Fruit fly (Drosophila melanogaster): ENCODE results near the gene Wdr37.
A peak's percentile ranks its signal among the peaks of the same experiment; 100 is the strongest.

The Wdr37 gene

dm6 chr3R:18436550-18437362 is 34.2 kb upstream of the Wdr37 start (continued):
- TF ChIP-seq pfk (GFP tag; optimal IDR thresholded peaks at IDR 0.05) = no peak
- peak; percentile 48 for TF ChIP-seq az2 (GFP tag; optimal IDR thresholded peaks at IDR 0.05)
- peak; percentile 67 for TF ChIP-seq Blimp-1 (GFP tag; optimal IDR thresholded peaks at IDR 0.05)
- no peak for TF ChIP-seq sr (GFP tag; IDR thresholded peaks at IDR 0.05)
- TF ChIP-seq gem (tag; optimal IDR thresholded peaks at IDR 0.05) = peak; percentile 82
- TF ChIP-seq CG43689 (GFP tag; IDR thresholded peaks at IDR 0.05) = no peak
- peak; percentile 12 for TF ChIP-seq Fer2 (tag; optimal IDR thresholded peaks at IDR 0.05)
- TF ChIP-seq phol (tag; optimal IDR thresholded peaks at IDR 0.05) = peak; percentile 71
- peak; percentile 91 for TF ChIP-seq sd (tag; optimal IDR thresholded peaks at IDR 0.05)
- peak; percentile 71 for TF ChIP-seq CG18476 (GFP tag; optimal IDR thresholded peaks at IDR 0.05)
- TF ChIP-seq Vsx1 (GFP tag; optimal IDR thresholded peaks at IDR 0.05) = no peak
- TF ChIP-seq tap (tag; optimal IDR thresholded peaks at IDR 0.05) = peak; percentile 49
- TF ChIP-seq ci (GFP tag; IDR thresholded peaks at IDR 0.05) = no peak; the same call in 1 of the 3 replicates
- TF ChIP-seq CG13775 (GFP tag; optimal IDR thresholded peaks at IDR 0.05) = peak; percentile 35
- TF ChIP-seq Hmr (GFP tag; optimal IDR thresholded peaks at IDR 0.05) = peak; percentile 72
- no peak for TF ChIP-seq ara (GFP tag; IDR thresholded peaks at IDR 0.05)
- TF ChIP-seq unc-4 (GFP tag; IDR thresholded peaks at IDR 0.05; ENCODE audit: partially characterized antibody) = no peak
- TF ChIP-seq Xbp1 (GFP tag; optimal IDR thresholded peaks at IDR 0.05) = peak; percentile 58
- no peak for TF ChIP-seq CrebB (tag; optimal IDR thresholded peaks at IDR 0.05)
- TF ChIP-seq caup (GFP tag; optimal IDR thresholded peaks at IDR 0.05; ENCODE audit: severe bottlenecking) = peak; percentile 45
- TF ChIP-seq CG8089 (GFP tag; optimal IDR thresholded peaks at IDR 0.05) = no peak
- TF ChIP-seq Xrp1 (GFP tag; IDR thresholded peaks at IDR 0.05) = no peak; the same call in 1 of the 2 replicates
- TF ChIP-seq disco-r (GFP tag; optimal IDR thresholded peaks at IDR 0.05) = peak; percentile 4
- peak; percentile 45 for TF ChIP-seq slp2 (GFP tag; optimal IDR thresholded peaks at IDR 0.05)
- TF ChIP-seq Doc3 (GFP tag; IDR thresholded peaks at IDR 0.05; ENCODE audit: partially characterized antibody) = no peak
- TF ChIP-seq trem (tag; optimal IDR thresholded peaks at IDR 0.05) = no peak
- no peak for TF ChIP-seq Lim3 (GFP tag; IDR thresholded peaks at IDR 0.05)
- TF ChIP-seq ems (GFP tag; optimal IDR thresholded peaks at IDR 0.05) = peak; percentile 44
- TF ChIP-seq CG7357 (GFP tag; IDR thresholded peaks at IDR 0.05) = no peak
- TF ChIP-seq CG6813 (GFP tag; optimal IDR thresholded peaks at IDR 0.05) = peak; percentile 25
- TF ChIP-seq CG12299 (tag; optimal IDR thresholded peaks at IDR 0.05) = no peak
- peak; percentile 80 for TF ChIP-seq Ada2b (GFP tag; IDR thresholded peaks at IDR 0.05)
- peak; percentile 30; the same call in 1 of the 2 replicates for TF ChIP-seq CG6689 (GFP tag; IDR thresholded peaks at IDR 0.05)
- peak; percentile 65 for TF ChIP-seq Chrac-16 (GFP tag; optimal IDR thresholded peaks at IDR 0.05)
- no peak for TF ChIP-seq CG6854 (GFP tag; optimal IDR thresholded peaks at IDR 0.05)
- no peak for TF ChIP-seq CG16813 (GFP tag; IDR thresholded peaks at IDR 0.05; ENCODE audit: partially characterized antibody)
- TF ChIP-seq Sox102F (GFP tag; optimal IDR thresholded peaks at IDR 0.05) = peak; percentile 82
- no peak for TF ChIP-seq Optix (GFP tag; IDR thresholded peaks at IDR 0.05)
- TF ChIP-seq fu2 (GFP tag; optimal IDR thresholded peaks at IDR 0.05) = peak; percentile 42
- TF ChIP-seq Sin3A (optimal IDR thresholded peaks at IDR 0.05) = no peak
- 0 out of 2 replicates have a peak, but pooled peaks have one; percentile 6 for TF ChIP-seq CG11247 (GFP tag; IDR thresholded peaks at IDR 0.05)
- TF ChIP-seq Trl (optimal IDR thresholded peaks at IDR 0.05) = peak; percentile 67 to 92
- peak; percentile 29 for TF ChIP-seq Trl (GFP tag; optimal IDR thresholded peaks at IDR 0.05)
- peak; percentile 31 for TF ChIP-seq kay (GFP tag; optimal IDR thresholded peaks at IDR 0.05)
- TF ChIP-seq toy (GFP tag; IDR thresholded peaks at IDR 0.05) = no peak
- TF ChIP-seq CG11560 (tag; IDR thresholded peaks at IDR 0.05) = 0 out of 3 replicates have a peak, but pooled peaks have one; percentile 53
- peak; percentile 31 for TF ChIP-seq CG18011 (GFP tag; optimal IDR thresholded peaks at IDR 0.05)
- TF ChIP-seq CG10209 (GFP tag; optimal IDR thresholded peaks at IDR 0.05) = peak; percentile 59
- no peak for TF ChIP-seq CG4617 (GFP tag; optimal IDR thresholded peaks at IDR 0.05; ENCODE audit: borderline replicate concordance)
